Worm (Caenorhabditis elegans) whole organism, L1 larva: Measurements from ENCODE around the gene fbxc-34.
"Not testable (repeated sequence)": the region's sequence is repeated elsewhere in the genome, so short reads cannot be mapped to it uniquely, and the experiment has no call there.

ENCODE experiments used
- C16A3.4 ChIP-seq: fragments of 150-350 bp; optimal IDR thresholded peaks from 2 replicates; lab custom pipeline; 2014; ENCODE audit warnings: missing biosample characterization, missing genetic modification characterization
- aha-1 ChIP-seq: fragments of 150-350 bp; optimal IDR thresholded peaks from 2 replicates; lab custom pipeline; 2014; ENCODE audit warnings: missing biosample characterization, missing genetic modification characterization
- aly-2 ChIP-seq: fragments of 150-350 bp; optimal IDR thresholded peaks from 2 replicates; lab custom pipeline; 2014; ENCODE audit warnings: missing biosample characterization, missing genetic modification characterization
- blmp-1 ChIP-seq: fragments of 150-350 bp; optimal IDR thresholded peaks from 2 replicates; lab custom pipeline; 2014; ENCODE audit warnings: missing biosample characterization, missing genetic modification characterization
- ceh-63 ChIP-seq: fragments of 200-800 bp; sonication (Bioruptor generic); optimal IDR thresholded peaks from 2 replicates; lab custom pipeline; 2018; ENCODE audit warnings: mild to moderate bottlenecking, missing genetic modification characterization, missing compliant biosample characterization
- ces-1 ChIP-seq: fragments of 150-350 bp; optimal IDR thresholded peaks from 2 replicates; lab custom pipeline; 2014; ENCODE audit warnings: missing biosample characterization, missing genetic modification reagents, missing genetic modification characterization
- dpl-1 ChIP-seq, 3 experiments: fragments of 150-350 bp in 2 of 3; sonication (generic microtip) in 1 of 3; optimal IDR thresholded peaks; 2 replicates each; lab custom pipeline; 2014 to 2017; ENCODE audit warnings: missing biosample characterization in 3 of 3, missing genetic modification characterization in 3 of 3, missing genetic modification reagents in 3 of 3
- dsc-1 ChIP-seq: sonication (generic microtip); optimal IDR thresholded peaks from 2 replicates; lab custom pipeline; 2016; ENCODE audit warnings: mild to moderate bottlenecking, missing genetic modification characterization, missing compliant biosample characterization
- efl-3 ChIP-seq: fragments of 200-800 bp; sonication (Bioruptor generic); optimal IDR thresholded peaks from 2 replicates; lab custom pipeline; 2018; ENCODE audit warnings: mild to moderate bottlenecking, missing genetic modification characterization, missing compliant biosample characterization
- egl-27 ChIP-seq, 2 experiments: fragments of 150-350 bp in 1 of 2; sonication (generic microtip); optimal IDR thresholded peaks; 3 replicates each; lab custom pipeline; 2017 to 2018; ENCODE audit warnings: missing biosample characterization in 2 of 2, missing genetic modification characterization in 2 of 2, missing genetic modification reagents in 2 of 2
- elt-2 ChIP-seq: sonication (generic microtip); optimal IDR thresholded peaks from 2 replicates; lab custom pipeline; 2016; ENCODE audit warnings: missing genetic modification characterization, mild to moderate bottlenecking, inconsistent platforms, missing compliant biosample characterization, missing genetic modification reagents
- elt-3 ChIP-seq, 6 experiments: fragments of 150-350 bp in 1 of 6; sonication (generic microtip); optimal IDR thresholded peaks; 2 replicates each; lab custom pipeline; 2017 to 2018; ENCODE audit warnings: missing biosample characterization in 6 of 6, missing genetic modification characterization in 6 of 6, inconsistent platforms in 1 of 6
- fkh-8 ChIP-seq: sonication (generic microtip); optimal IDR thresholded peaks from 2 replicates; lab custom pipeline; 2016; ENCODE audit warnings: mild to moderate bottlenecking, missing genetic modification characterization, missing compliant biosample characterization
- hlh-17 ChIP-seq: fragments of 200-800 bp; sonication (Bioruptor generic); optimal IDR thresholded peaks from 2 replicates; lab custom pipeline; 2018; ENCODE audit warnings: missing genetic modification characterization, mild to moderate bottlenecking, missing compliant biosample characterization, moderate library complexity, borderline replicate concordance
- irx-1 ChIP-seq: sonication (generic microtip); optimal IDR thresholded peaks from 2 replicates; lab custom pipeline; 2016; ENCODE audit warnings: missing genetic modification characterization, missing compliant biosample characterization
- jun-1 ChIP-seq: fragments of 150-350 bp; optimal IDR thresholded peaks from 2 replicates; lab custom pipeline; 2014; ENCODE audit warnings: missing biosample characterization, missing genetic modification reagents, missing genetic modification characterization
- lin-13 ChIP-seq: fragments of 150-350 bp; optimal IDR thresholded peaks from 2 replicates; lab custom pipeline; 2014; ENCODE audit warnings: missing biosample characterization, missing genetic modification reagents, missing genetic modification characterization
- lin-35 ChIP-seq, 2 experiments: fragments of 150-350 bp; optimal IDR thresholded peaks; 2 replicates each; lab custom pipeline; 2014; ENCODE audit warnings: missing biosample characterization in 2 of 2, missing genetic modification characterization in 2 of 2, missing genetic modification reagents in 2 of 2
- lir-3 ChIP-seq: sonication (generic microtip); optimal IDR thresholded peaks from 2 replicates; lab custom pipeline; 2016; ENCODE audit warnings: mild to moderate bottlenecking, missing genetic modification characterization, moderate library complexity, missing compliant biosample characterization; ENCODE audit not compliant: poor library complexity
- lsy-2 ChIP-seq, 2 experiments: fragments of 150-350 bp; optimal IDR thresholded peaks; 2 replicates each; lab custom pipeline; 2014; ENCODE audit warnings: missing biosample characterization in 2 of 2, missing genetic modification characterization in 2 of 2
- mdl-1 ChIP-seq, 2 experiments: fragments of 150-350 bp; optimal IDR thresholded peaks; 2 replicates each; lab custom pipeline; 2014 to 2017; ENCODE audit warnings: missing biosample characterization in 2 of 2, missing genetic modification characterization in 2 of 2, inconsistent platforms in 1 of 2
- nhr-19 ChIP-seq: fragments of 200-800 bp; sonication (Bioruptor generic); conservative IDR thresholded peaks from 2 replicates; pipeline ENCODE4 v1.3.6; 2022; ENCODE audit warnings: missing genetic modification characterization, missing compliant biosample characterization
- nhr-20 ChIP-seq: sonication (generic microtip); optimal IDR thresholded peaks from 2 replicates; lab custom pipeline; 2016; ENCODE audit warnings: mild to moderate bottlenecking, missing genetic modification characterization, missing compliant biosample characterization
- nhr-76 ChIP-seq: sonication (generic microtip); optimal IDR thresholded peaks from 2 replicates; lab custom pipeline; 2017; ENCODE audit warnings: missing biosample characterization, missing genetic modification characterization
- nhr-77 ChIP-seq: fragments of 150-350 bp; optimal IDR thresholded peaks from 2 replicates; lab custom pipeline; 2014; ENCODE audit warnings: missing biosample characterization, missing genetic modification characterization
- nhr-85 ChIP-seq: sonication (generic microtip); peaks from one replicate; lab custom pipeline; 2016; ENCODE audit warnings: missing genetic modification characterization, inconsistent platforms, missing compliant biosample characterization
- pag-3 ChIP-seq: sonication (generic microtip); optimal IDR thresholded peaks from 2 replicates; lab custom pipeline; 2017; ENCODE audit warnings: missing genetic modification characterization, mild to moderate bottlenecking, missing compliant biosample characterization, antibody characterized with exemption, borderline replicate concordance; ENCODE audit not compliant: insufficient read depth
- rnt-1 ChIP-seq: sonication (generic microtip); optimal IDR thresholded peaks from 2 replicates; lab custom pipeline; 2016; ENCODE audit warnings: mild to moderate bottlenecking, missing genetic modification characterization, moderate library complexity, missing compliant biosample characterization
- skn-1 ChIP-seq: fragments of 150-350 bp; optimal IDR thresholded peaks from 2 replicates; lab custom pipeline; 2014; ENCODE audit warnings: missing biosample characterization, missing genetic modification characterization
- snu-23 ChIP-seq: sonication (generic microtip); optimal IDR thresholded peaks from 2 replicates; lab custom pipeline; 2016; ENCODE audit warnings: missing genetic modification characterization, missing compliant biosample characterization
- sox-4 ChIP-seq: sonication (generic microtip); optimal IDR thresholded peaks from 2 replicates; lab custom pipeline; 2016; ENCODE audit warnings: missing genetic modification characterization, missing compliant biosample characterization
- sptf-1 ChIP-seq: fragments of 150-350 bp; optimal IDR thresholded peaks from 2 replicates; lab custom pipeline; 2014; ENCODE audit warnings: missing biosample characterization, missing genetic modification characterization
- tbx-2 ChIP-seq: sonication (generic microtip); optimal IDR thresholded peaks from 2 replicates; lab custom pipeline; 2016; ENCODE audit warnings: missing genetic modification characterization, missing compliant biosample characterization
- tlp-1 ChIP-seq: fragments of 150-350 bp; optimal IDR thresholded peaks from 2 replicates; lab custom pipeline; 2014; ENCODE audit warnings: missing biosample characterization, missing genetic modification characterization
- zip-4 ChIP-seq: fragments of 200-800 bp; sonication (Bioruptor generic); optimal IDR thresholded peaks from 2 replicates; lab custom pipeline; 2018; ENCODE audit warnings: mild to moderate bottlenecking, missing genetic modification characterization, moderate library complexity, missing compliant biosample characterization
- ztf-11 ChIP-seq, 2 experiments: sonication (generic microtip); optimal IDR thresholded peaks; 2 replicates each; lab custom pipeline; 2016 to 2017; ENCODE audit warnings: missing genetic modification characterization in 2 of 2, missing biosample characterization in 1 of 2, missing compliant biosample characterization in 1 of 2
- ztf-4 ChIP-seq: fragments of 150-350 bp; optimal IDR thresholded peaks from 2 replicates; lab custom pipeline; 2014; ENCODE audit warnings: missing biosample characterization, missing genetic modification characterization

Gene fbxc-34

DNA sequence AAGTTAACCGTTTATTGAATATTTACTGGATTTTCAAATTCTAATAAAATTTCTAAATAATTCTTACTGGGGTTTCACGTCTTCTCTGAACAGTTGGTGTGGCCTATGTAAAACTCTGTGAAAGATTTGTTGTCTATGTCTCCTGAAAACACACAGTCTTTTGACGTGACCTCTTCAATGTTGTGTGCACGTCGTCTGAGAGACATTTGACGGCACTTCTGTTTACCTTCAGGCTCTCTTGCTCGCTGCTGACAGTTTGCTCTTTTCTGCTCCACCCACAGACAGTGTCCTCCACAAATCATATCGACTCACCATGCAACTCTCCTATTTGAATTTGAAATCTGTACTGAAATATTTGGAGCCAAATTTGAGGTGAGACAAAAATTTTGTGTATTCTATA is at the start of gene fbxc-34:
Gene fbxc-34 (plus strand): TSS at position 301 of the 400 bp plus-strand sequence.
- TF ChIP-seq lsy-2 (tag; optimal IDR thresholded peaks at IDR 0.05; lab: Kevin White, UChicago); skn-1; nhr-85 (tag; lab: Kevin White, UChicago): not testable (repeated sequence)

DNA sequence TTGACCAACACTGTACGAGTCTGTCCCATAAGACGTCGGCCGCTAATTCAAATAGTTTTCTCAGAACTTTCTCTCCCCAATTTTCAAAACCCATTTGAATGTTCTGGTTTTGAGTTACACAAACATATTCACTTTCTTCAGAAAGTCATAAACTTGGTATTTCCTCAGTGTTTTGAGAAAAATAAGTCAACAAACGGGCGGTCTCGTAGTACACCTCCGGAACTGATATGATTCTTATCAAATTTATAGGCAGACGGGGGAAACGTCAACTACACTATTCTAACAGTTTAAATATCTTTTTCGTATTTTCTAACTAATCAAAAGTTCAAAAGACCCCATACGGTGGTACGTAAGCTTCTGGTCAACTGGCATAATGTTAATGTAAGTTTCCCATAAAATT is 46.8 kb upstream of the fbxc-34 start:
- TF ChIP-seq nhr-20 (tag; lab: Kevin White, UChicago) (peak; percentile 44), elt-2 (tag; lab: Kevin White, UChicago) (peak; percentile 38), mdl-1 (tag; optimal IDR thresholded peaks at IDR 0.05; lab: Kevin White, UChicago) (no peak)

ce11 chrII:888024-888423 is 42.9 kb upstream of the fbxc-34 start, which contains the start of gene T07D3.4:
Gene T07D3.4, plus strand, starts transcription at chrII:888309.
- TF ChIP-seq lin-35 (GFP tag; optimal IDR thresholded peaks at IDR 0.05; lab: Kevin White, UChicago): peak in 1 of 2 experiments; percentile 14
- TF ChIP-seq nhr-20 (tag; lab: Kevin White, UChicago): peak; percentile 31
- TF ChIP-seq elt-2 (tag; lab: Kevin White, UChicago): peak; percentile 83
- TF ChIP-seq fkh-8 (tag; lab: Kevin White, UChicago): no peak

ce11 chrII:900720-901332 is 30.1 kb upstream of the fbxc-34 start, which contains the start of gene T07D3.9:
Gene T07D3.9, minus strand, starts transcription at chrII:900913.
- TF ChIP-seq egl-27 (tag; optimal IDR thresholded peaks at IDR 0.05; lab: Kevin White, UChicago): no peak
- TF ChIP-seq sptf-1 (tag; lab: Kevin White, UChicago): no peak
- TF ChIP-seq dsc-1 (tag; lab: Kevin White, UChicago): no peak
- no peak for TF ChIP-seq jun-1
- no peak for TF ChIP-seq nhr-77
- TF ChIP-seq sox-4 (tag; lab: Kevin White, UChicago): no peak
- TF ChIP-seq nhr-20 (tag; lab: Kevin White, UChicago): peak; percentile 12
- peak; percentile 11 for TF ChIP-seq blmp-1 (tag; lab: Kevin White, UChicago)
- TF ChIP-seq lin-13 (GFP tag; lab: Kevin White, UChicago): no peak
- TF ChIP-seq nhr-76 (tag; lab: Kevin White, UChicago): no peak
- peak in 5 of 6 experiments; percentile 46 to 97 (median 51) for TF ChIP-seq elt-3 (tag; optimal IDR thresholded peaks at IDR 0.05; lab: Kevin White, UChicago)
- no peak for TF ChIP-seq dpl-1 (GFP tag; optimal IDR thresholded peaks at IDR 0.05; lab: Kevin White, UChicago)
- TF ChIP-seq efl-3: no peak
- TF ChIP-seq pag-3 (tag; lab: Kevin White, UChicago): no peak
- TF ChIP-seq ces-1 (GFP tag; lab: Kevin White, UChicago): no peak
- peak; percentile 97 for TF ChIP-seq elt-2 (tag; lab: Kevin White, UChicago)
- no peak for TF ChIP-seq C16A3.4
- TF ChIP-seq ceh-63 (GFP tag; lab: Kevin White, UChicago): no peak
- TF ChIP-seq zip-4 (GFP tag; lab: Kevin White, UChicago): no peak
- TF ChIP-seq tlp-1 (tag; lab: Kevin White, UChicago): peak; percentile 59

ce11 chrII:901632-902031 is 29.3 kb upstream of the fbxc-34 start, which contains the start of gene T07D3.2:
Gene T07D3.2, plus strand, starts transcription at chrII:901932.
- TF ChIP-seq rnt-1: no peak
- no peak for TF ChIP-seq elt-3 (tag; optimal IDR thresholded peaks at IDR 0.05; lab: Kevin White, UChicago)
- TF ChIP-seq ceh-63 (GFP tag; lab: Kevin White, UChicago): no peak
- no peak for TF ChIP-seq mdl-1 (tag; optimal IDR thresholded peaks at IDR 0.05; lab: Kevin White, UChicago)
- no peak for TF ChIP-seq aha-1 (tag; lab: Kevin White, UChicago)
- no peak for TF ChIP-seq nhr-19 (GFP tag; lab: Robert Waterston, UW)
- no peak for TF ChIP-seq hlh-17 (GFP tag; lab: Kevin White, UChicago)
- no peak for TF ChIP-seq ztf-11 (tag; optimal IDR thresholded peaks at IDR 0.05; lab: Kevin White, UChicago)
- TF ChIP-seq irx-1 (tag; lab: Kevin White, UChicago): no peak
- TF ChIP-seq pag-3 (tag; lab: Kevin White, UChicago): no peak
- TF ChIP-seq zip-4 (GFP tag; lab: Kevin White, UChicago): no peak
- TF ChIP-seq tbx-2 (tag; lab: Kevin White, UChicago): no peak
- no peak for TF ChIP-seq jun-1
- TF ChIP-seq ztf-4 (tag; lab: Kevin White, UChicago): no peak
- TF ChIP-seq aly-2 (tag; lab: Kevin White, UChicago): no peak
- no peak for TF ChIP-seq sptf-1 (tag; lab: Kevin White, UChicago)
- no peak for TF ChIP-seq snu-23 (GFP tag; lab: Kevin White, UChicago)
- TF ChIP-seq lir-3 (tag; lab: Kevin White, UChicago): no peak
